Worm (Caenorhabditis elegans): ENCODE data around the gene hsp-17.
"Not testable (repeated sequence)": the region's sequence is repeated elsewhere in the genome, so short reads cannot be mapped to it uniquely, and the experiment has no call there.

Gene hsp-17

DNA sequence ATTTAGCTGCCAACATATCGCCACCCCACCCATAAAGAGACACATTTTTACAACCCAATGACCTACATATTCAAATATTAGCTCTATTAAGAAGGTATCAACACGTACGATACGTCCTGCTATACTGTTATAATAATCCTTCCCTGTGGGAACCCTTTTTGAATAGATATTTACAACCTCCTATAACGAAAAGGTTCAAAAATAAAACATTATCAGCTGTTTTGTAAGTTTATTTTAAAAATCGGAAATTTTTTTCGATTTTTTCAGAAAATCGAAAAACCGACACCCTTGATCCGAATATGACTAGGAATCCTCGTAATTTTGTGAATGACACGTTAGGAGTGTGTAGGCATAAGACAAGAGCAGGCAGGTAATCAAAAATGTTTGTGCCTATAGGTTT lies 44.8 kb downstream of the hsp-17 start, which contains the start of gene C08D8.7:
C08D8.7 (plus strand) TSS at position 301 of the 400 bp plus-strand sequence.
- TF ChIP-seq him-1, dao-5, W03F9.2 (tag; optimal IDR thresholded peaks at IDR 0.05): not testable (repeated sequence)

DNA sequence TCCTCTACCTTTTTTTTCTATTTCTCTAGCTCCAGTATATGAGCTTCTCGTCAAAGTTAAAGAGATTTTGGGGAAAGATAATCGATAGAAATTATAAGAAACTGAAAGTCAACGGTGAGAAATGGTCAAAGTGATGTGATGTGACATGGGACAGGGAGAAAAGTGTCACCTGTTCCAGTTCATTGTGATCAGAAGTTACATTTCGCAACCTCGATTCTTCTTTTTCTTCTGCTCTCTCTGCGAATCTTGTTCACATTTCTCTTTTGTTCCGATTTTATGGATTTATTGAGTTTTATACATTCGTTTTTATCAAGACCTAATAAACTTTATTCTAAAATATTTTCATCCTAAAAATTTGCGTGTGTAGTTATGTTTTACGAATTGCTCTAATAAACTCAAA lies 50.1 kb downstream of the hsp-17 start:
- TF ChIP-seq W03F9.2 (tag; optimal IDR thresholded peaks at IDR 0.05): no peak
- TF ChIP-seq him-1 (tag; optimal IDR thresholded peaks at IDR 0.05): no peak
- no peak for TF ChIP-seq dao-5 (tag; optimal IDR thresholded peaks at IDR 0.05)
